Worm (Caenorhabditis elegans): ENCODE results near the gene lin-5.

Gene lin-5

DNA sequence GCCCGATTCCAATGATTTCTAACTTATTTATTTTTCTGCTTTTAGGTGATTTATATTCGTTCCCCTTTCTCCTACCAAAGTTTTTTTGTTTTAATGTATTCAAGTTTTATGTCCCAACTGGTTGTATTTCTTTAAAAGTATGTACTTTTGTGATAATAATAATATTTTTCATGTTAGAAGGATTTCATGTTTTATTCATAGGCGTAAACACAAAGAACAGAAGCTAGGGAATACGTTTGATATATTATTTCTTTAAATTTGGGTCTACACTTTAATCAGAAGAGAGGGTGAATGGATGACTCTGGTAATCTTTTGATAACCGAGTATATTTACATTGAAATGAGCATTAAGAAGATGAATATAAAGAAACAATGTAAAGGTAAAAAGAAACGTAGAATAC lies 5.7 kb downstream of the lin-5 start:
- TF ChIP-seq unc-62 (GFP tag; optimal IDR thresholded peaks at IDR 0.05): no peak

- no peak for TF ChIP-seq unc-62 (GFP tag; optimal IDR thresholded peaks at IDR 0.05)
These were observed 9.7 kb downstream of the lin-5 start, which contains the start of gene ztf-17 for ce11 chrII:7870062-7870461. Gene ztf-17, minus strand, starts transcription at chrII:7870162.

DNA sequence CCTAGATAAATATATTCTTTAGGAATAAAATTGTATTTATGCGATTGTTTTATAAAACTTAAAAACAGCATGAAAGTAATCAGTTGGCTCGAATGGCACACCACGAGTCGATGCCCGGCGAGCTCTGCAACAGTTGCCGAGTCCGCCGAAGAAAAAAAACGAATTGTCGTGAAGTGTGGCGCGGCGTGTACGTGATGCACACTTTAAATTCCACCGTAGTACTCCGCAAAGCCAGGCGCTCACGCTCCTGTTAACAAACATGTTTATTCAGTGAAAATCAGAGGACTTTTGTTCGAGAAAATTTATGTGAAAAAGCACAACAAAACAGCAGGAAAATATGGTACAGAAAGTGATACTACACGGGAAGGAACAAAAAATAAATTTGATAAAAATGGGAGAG lies 10.3 kb downstream of the lin-5 start:
- TF ChIP-seq unc-62 (GFP tag; optimal IDR thresholded peaks at IDR 0.05): no peak

ce11 chrII:7873843-7874372 lies 13.5 kb downstream of the lin-5 start, which contains the start of gene T01H3.3:
Gene T01H3.3, minus strand, starts transcription at chrII:7873893.
- TF ChIP-seq unc-62 (GFP tag; optimal IDR thresholded peaks at IDR 0.05): no peak

ce11 chrII:7877744-7878468 lies 17.5 kb downstream of the lin-5 start, which contains the start of gene T01H3.2:
Gene T01H3.2, minus strand, starts transcription at chrII:7877994.
- TF ChIP-seq unc-62 (GFP tag; optimal IDR thresholded peaks at IDR 0.05): no peak

ce11 chrII:7879266-7879718 lies 18.9 kb downstream of the lin-5 start, which contains the start of the genes vha-4 and T01H3.5:
Gene vha-4, minus strand, starts transcription at chrII:7879316.
Gene T01H3.5, plus strand, starts transcription at chrII:7879616.
- TF ChIP-seq unc-62 (GFP tag; optimal IDR thresholded peaks at IDR 0.05): no peak

ce11 chrII:7880373-7880862 lies 20.0 kb downstream of the lin-5 start, which contains the start of gene perm-1:
Gene perm-1, plus strand, starts transcription at chrII:7880812.
- no peak for TF ChIP-seq unc-62 (GFP tag; optimal IDR thresholded peaks at IDR 0.05)

ce11 chrII:7884898-7885297 lies 24.5 kb downstream of the lin-5 start:
- TF ChIP-seq unc-62 (GFP tag; optimal IDR thresholded peaks at IDR 0.05): no peak

DNA sequence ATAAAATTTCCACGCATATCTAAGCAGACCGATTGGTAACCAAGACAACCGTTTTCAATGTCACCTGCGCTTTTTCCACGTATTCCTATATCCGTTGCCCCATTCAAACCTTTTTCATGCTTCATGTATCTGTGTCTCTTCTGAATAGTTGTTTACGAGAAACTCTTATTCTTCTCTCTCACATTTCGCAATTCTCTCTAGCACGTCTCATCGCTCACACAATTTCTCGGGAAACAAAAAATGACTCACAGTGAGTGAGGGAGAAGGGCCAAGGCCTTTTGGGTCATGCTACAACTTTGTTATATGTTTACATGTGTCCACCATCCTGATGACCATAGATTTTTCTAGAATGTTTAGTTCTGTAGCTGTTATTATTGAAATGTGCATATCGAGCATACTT lies 26.9 kb downstream of the lin-5 start:
- no peak for TF ChIP-seq unc-62 (GFP tag; optimal IDR thresholded peaks at IDR 0.05)

ce11 chrII:7888759-7889158 lies 28.4 kb downstream of the lin-5 start:
- TF ChIP-seq unc-62 (GFP tag; optimal IDR thresholded peaks at IDR 0.05): no peak

DNA sequence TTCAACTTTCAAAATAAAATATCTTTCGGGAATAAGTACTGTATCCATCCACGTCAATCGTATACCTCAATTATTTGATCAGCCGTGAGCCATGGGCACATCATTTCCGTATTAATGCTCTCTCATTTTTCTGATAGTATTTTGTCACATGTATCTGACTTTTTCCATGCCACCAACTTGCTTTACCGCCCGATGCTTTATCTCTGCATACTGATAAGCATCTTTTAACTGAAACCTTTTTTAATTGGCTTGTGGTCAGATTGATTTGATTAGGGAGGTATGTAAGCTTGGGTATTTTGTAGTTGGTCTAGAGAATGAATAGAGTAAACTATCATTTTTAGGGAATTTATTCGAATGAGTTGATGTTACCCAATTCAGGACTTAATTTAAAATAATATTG lies 28.9 kb downstream of the lin-5 start:
- no peak for TF ChIP-seq unc-62 (GFP tag; optimal IDR thresholded peaks at IDR 0.05)

DNA sequence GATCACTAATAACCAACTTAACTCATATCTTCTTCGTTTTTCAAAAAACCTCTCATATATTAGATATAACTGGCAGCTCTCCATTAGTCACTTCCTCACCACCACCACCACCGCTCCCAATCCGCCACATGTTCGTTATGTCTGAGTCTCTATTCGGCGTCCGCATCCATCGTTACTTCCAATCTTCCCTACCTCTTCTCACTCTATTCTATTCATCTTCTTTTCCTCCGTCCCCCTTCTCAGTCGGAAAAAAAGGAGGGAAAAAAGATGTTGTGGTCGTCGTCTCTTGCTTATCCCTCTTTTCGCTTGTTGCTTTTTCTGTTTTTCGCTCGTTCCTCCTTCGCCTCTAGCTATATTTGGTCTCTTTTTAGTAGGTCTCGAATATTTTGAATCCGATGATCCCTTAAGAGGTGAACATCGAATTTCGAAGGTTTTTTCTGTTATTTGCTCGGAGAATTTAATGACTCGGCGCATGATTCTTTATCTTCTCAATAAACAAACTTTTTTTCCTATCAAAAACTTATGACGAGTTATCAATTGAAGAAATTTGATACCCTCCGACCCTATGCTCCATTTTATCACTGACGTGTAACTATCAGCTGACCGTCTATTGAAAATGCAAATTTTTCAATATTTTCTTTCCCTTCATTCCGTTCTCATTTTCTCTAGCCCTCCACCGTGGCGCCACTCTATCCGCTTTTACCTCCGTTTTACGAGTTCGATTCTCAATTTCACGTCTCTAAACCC lies 31.7 kb downstream of the lin-5 start:
- no peak for TF ChIP-seq unc-62 (GFP tag; optimal IDR thresholded peaks at IDR 0.05)

DNA sequence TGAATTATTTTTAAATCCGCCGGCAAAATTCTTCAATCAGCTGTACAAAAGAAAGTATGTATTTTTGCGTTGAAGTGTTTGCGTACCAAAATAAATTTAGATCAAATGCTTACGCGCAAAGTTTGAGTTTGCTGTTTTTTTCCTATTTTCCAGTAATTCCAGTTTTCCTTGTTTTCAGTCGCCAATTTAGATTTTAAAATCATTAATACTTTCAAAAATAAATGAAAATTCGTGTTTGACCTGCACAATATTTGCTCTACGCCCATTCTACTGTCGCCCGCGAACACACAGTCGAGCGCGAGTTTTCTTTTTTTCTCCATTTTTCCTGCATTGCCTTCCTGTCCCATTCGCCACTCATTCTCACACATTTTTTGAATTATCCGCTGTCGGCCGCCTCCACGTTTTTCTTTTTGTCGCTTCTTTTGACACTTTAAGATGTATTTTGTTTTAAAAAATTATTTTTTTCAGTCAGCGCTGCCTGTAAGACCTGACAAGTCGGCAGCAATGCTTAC lies 32.4 kb downstream of the lin-5 start, which contains the start of gene ptc-1:
Gene ptc-1, plus strand, starts transcription at position 462 of the 512 bp plus-strand sequence.
- TF ChIP-seq unc-62 (GFP tag; optimal IDR thresholded peaks at IDR 0.05): no peak

ce11 chrII:7893648-7894047 lies 33.3 kb downstream of the lin-5 start:
- TF ChIP-seq unc-62 (GFP tag; optimal IDR thresholded peaks at IDR 0.05): no peak

DNA sequence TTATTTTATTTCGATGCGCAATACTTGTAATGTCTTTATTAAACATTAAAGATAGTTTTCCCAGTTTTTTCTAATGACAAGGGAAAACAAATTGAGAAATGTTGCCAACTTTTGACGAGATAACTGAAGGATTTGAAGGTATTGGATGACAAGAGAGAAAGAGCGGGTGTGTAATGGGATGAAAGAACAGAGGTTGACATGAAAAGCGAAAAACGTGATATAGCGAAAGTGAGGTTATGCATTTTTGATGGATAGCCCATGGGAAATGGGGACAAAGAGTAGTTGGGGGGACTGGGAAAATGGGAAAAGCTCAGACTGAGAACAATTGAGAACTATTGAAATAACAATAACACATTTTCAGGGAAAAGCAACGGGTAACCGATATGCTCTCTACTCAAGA lies 34.8 kb downstream of the lin-5 start:
- TF ChIP-seq unc-62 (GFP tag; optimal IDR thresholded peaks at IDR 0.05): no peak

DNA sequence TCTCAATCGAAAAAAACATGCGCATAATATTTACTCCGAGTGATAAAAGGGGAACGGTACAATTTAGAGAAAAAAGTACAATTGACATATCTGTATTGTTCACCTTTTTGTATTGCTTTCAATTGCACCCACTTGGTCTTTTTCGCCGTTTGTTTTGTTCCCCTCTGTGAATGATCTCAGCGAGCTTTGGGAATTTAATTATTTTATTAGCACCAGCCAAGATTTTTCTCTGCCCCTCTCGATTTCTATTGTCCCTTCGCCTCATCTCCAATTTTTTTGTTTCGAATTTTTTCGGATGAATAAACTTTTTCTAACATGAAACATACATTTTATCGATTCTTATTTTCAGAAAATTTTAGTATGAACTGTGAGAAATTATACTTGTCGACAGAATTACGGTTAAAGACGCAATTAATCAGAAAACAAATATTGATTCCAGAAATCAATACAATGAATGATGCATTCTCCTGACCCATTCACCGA lies 39.9 kb downstream of the lin-5 start, which contains the start of gene rev-1:
Gene rev-1, plus strand, starts transcription at position 433 of the 483 bp plus-strand sequence.
- no peak for TF ChIP-seq unc-62 (GFP tag; optimal IDR thresholded peaks at IDR 0.05)

Measured in whole organism, dauer.